Fruit fly (Drosophila melanogaster) whole organism: ENCODE data around the gene Usp10.

Experiments used
- Dll ChIP-seq: fragments of >200 bp; optimal IDR thresholded peaks from 2 replicates; lab custom pipeline; 2017
- EcR ChIP-seq, 2 experiments: fragments of >200 bp; optimal IDR thresholded peaks; 2 replicates each; lab custom pipeline; 2017; ENCODE audit warnings: missing biosample characterization in 2 of 2, missing genetic modification characterization in 2 of 2, missing genetic modification reagents in 2 of 2
- pan ChIP-seq: fragments of >200 bp; optimal IDR thresholded peaks from 2 replicates; lab custom pipeline; 2017
- usp ChIP-seq: fragments of >200 bp; optimal IDR thresholded peaks from 2 replicates; lab custom pipeline; 2017; ENCODE audit warnings: missing biosample characterization, missing genetic modification characterization, mixed read lengths

DNA sequence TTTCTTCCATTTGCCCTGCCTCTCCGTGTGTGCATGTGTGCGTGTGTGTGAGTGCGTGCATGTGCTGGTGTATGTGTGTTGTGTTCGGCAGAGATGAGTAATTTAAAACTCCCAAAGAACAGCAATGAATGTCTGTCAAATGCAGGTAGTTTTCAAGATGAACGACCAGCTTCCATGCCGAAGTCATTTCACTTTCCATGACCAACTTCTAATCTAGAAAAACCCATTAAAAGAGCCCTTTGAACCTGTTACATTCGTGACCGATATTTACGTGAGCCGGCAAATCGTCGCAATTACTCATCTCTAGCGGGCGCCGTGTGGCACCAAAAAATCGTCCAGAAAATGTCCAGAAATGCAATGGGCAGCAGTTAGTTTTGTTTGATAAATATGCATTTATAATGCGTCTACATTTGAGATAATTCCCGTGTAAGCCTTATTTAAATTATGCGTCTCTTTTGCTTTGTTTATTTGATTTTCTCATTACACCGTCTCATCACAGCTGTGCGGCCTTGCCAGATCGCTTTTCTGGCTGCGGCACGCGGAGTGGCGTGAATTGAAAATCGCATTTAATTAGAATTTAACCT is 782 bp downstream of the Usp10 start:
- TF ChIP-seq usp (GFP tag; lab: Kevin White, UChicago) (no peak), pan (lab: Kevin White, UChicago) (no peak), EcR (GFP tag; optimal IDR thresholded peaks at IDR 0.05; lab: Kevin White, UChicago) (no peak), Dll (lab: Kevin White, UChicago) (no peak)
